Worm (Caenorhabditis elegans): ENCODE results near the gene pph-2.
A peak's percentile ranks its signal among the peaks of the same experiment; 100 is the strongest.

Gene pph-2

ce11 chrIV:11854777-11855176 is 22.8 kb downstream of the pph-2 start, which contains the start of gene tag-30 (continued):
- TF ChIP-seq pha-4 (GFP tag; IDR thresholded peaks at IDR 0.05) (peak; percentile 15; the same call in 1 of the 2 replicates), pha-4 (tag; optimal IDR thresholded peaks at IDR 0.05) (peak; percentile 91), nhr-10 (tag; optimal IDR thresholded peaks at IDR 0.05) (no peak), nhr-11 (tag; optimal IDR thresholded peaks at IDR 0.05) (peak; percentile 39), lim-7 (GFP tag; IDR thresholded peaks at IDR 0.05) (no peak), hmg-1.1 (GFP tag; IDR thresholded peaks at IDR 0.05) (0 out of 2 replicates have a peak, but pooled peaks have one; percentile 43), ces-1 (GFP tag; optimal IDR thresholded peaks at IDR 0.05) (no peak), aly-2 (tag; optimal IDR thresholded peaks at IDR 0.05) (no peak), zip-11 (GFP tag; IDR thresholded peaks at IDR 0.05) (no peak), nhr-41 (GFP tag; IDR thresholded peaks at IDR 0.05) (no peak), daf-19 (GFP tag; conservative IDR thresholded peaks at IDR 0.05) (no peak), daf-16 (GFP tag; optimal IDR thresholded peaks at IDR 0.05) (no peak), daf-16 (tag; optimal IDR thresholded peaks at IDR 0.05) (peak; percentile 79), mdt-29 (GFP tag; IDR thresholded peaks at IDR 0.05) (no peak), sdz-12 (GFP tag; optimal IDR thresholded peaks at IDR 0.05) (no peak), skn-1 (tag; optimal IDR thresholded peaks at IDR 0.05) (no peak), Y75B8A.6 (GFP tag; IDR thresholded peaks at IDR 0.05) (no peak), nhr-77 (tag; optimal IDR thresholded peaks at IDR 0.05) (peak; percentile 46), lsy-2 (tag; optimal IDR thresholded peaks at IDR 0.05) (peak in 1 of 2 experiments; percentile 74), dpl-1 (GFP tag; optimal IDR thresholded peaks at IDR 0.05) (peak; percentile 62), cey-2 (tag; optimal IDR thresholded peaks at IDR 0.05; ENCODE audit: borderline replicate concordance, insufficient read depth) (no peak), rbr-2 (tag; optimal IDR thresholded peaks at IDR 0.05) (peak; percentile 22), lin-38 (GFP tag; IDR thresholded peaks at IDR 0.05) (peak; percentile 93), hlh-30 (tag; optimal IDR thresholded peaks at IDR 0.05; ENCODE audit: insufficient read depth) (peak; percentile 88), arid-1 (GFP tag; conservative IDR thresholded peaks at IDR 0.05) (no peak)

ce11 chrIV:11851882-11852281 is 25.7 kb downstream of the pph-2 start, which contains the start of gene F38H4.5:
TSS of gene F38H4.5 (plus strand) at chrIV:11852182.
- TF ChIP-seq nhr-77 (tag; optimal IDR thresholded peaks at IDR 0.05) (no peak), Y75B8A.6 (GFP tag; IDR thresholded peaks at IDR 0.05) (no peak)

ce11 chrIV:11847771-11848312 is 29.7 kb downstream of the pph-2 start, which contains the start of the genes F38H4.6 and F38H4.4:
TSS of gene F38H4.6 (minus strand) at chrIV:11847871.
TSS of gene F38H4.4 (plus strand) at chrIV:11848262.
- no peak for TF ChIP-seq nhr-76 (tag; optimal IDR thresholded peaks at IDR 0.05)
- no peak for TF ChIP-seq nhr-77 (tag; optimal IDR thresholded peaks at IDR 0.05)
- no peak for TF ChIP-seq zfp-2 (tag; optimal IDR thresholded peaks at IDR 0.05)

- TF ChIP-seq zip-2 (tag; optimal IDR thresholded peaks at IDR 0.05) (no peak), dmd-9 (GFP tag; IDR thresholded peaks at IDR 0.05) (no peak), ama-1 (optimal IDR thresholded peaks at IDR 0.05) (no peak), dmd-6 (GFP tag; IDR thresholded peaks at IDR 0.05) (no peak), zip-11 (GFP tag; IDR thresholded peaks at IDR 0.05) (no peak), mes-2 (tag; optimal IDR thresholded peaks at IDR 0.05; ENCODE audit: poor library complexity, severe bottlenecking) (no peak), jun-1 (tag; optimal IDR thresholded peaks at IDR 0.05) (no peak), daf-12 (tag; optimal IDR thresholded peaks at IDR 0.05) (no peak), lir-3 (tag; optimal IDR thresholded peaks at IDR 0.05) (no peak), arid-1 (GFP tag; conservative IDR thresholded peaks at IDR 0.05) (no peak), pha-4 (GFP tag; IDR thresholded peaks at IDR 0.05) (no peak), pha-4 (tag; optimal IDR thresholded peaks at IDR 0.05) (no peak), mep-1 (tag; optimal IDR thresholded peaks at IDR 0.05) (no peak), madf-9 (GFP tag; conservative IDR thresholded peaks at IDR 0.05) (no peak)
Measured at ce11 chrIV:11842121-11842520, 35.5 kb downstream of the pph-2 start, which contains the start of gene F38H4.3. TSS of gene F38H4.3 (plus strand) at chrIV:11842421.
